Worm (Caenorhabditis elegans) whole organism, late embryonic: ENCODE results near the gene ergi-3.

Experiments
- C08G9.2 ChIP-seq: sonication (generic microtip); optimal IDR thresholded peaks from 2 replicates; lab custom pipeline; 2016; ENCODE audit warnings: mild to moderate bottlenecking, missing genetic modification characterization, moderate library complexity, missing compliant biosample characterization
- F13H6.1 ChIP-seq: sonication (generic microtip); optimal IDR thresholded peaks from 2 replicates; lab custom pipeline; 2016; ENCODE audit warnings: missing genetic modification characterization, missing compliant biosample characterization
- K09A11.1 ChIP-seq: sonication (generic microtip); optimal IDR thresholded peaks from 2 replicates; lab custom pipeline; 2017; ENCODE audit warnings: antibody characterized with exemption, mild to moderate bottlenecking, missing genetic modification characterization, missing compliant biosample characterization; ENCODE audit not compliant: insufficient read depth
- T23F11.4 ChIP-seq: fragments of 200-800 bp; sonication (Bioruptor generic); optimal IDR thresholded peaks from 2 replicates; lab custom pipeline; 2018; ENCODE audit warnings: mild to moderate bottlenecking, missing genetic modification characterization, missing compliant biosample characterization
- ahr-1 ChIP-seq: sonication (generic microtip); optimal IDR thresholded peaks from 2 replicates; lab custom pipeline; 2016; ENCODE audit warnings: missing genetic modification characterization, missing compliant biosample characterization
- ceh-14 ChIP-seq: sonication (generic microtip); optimal IDR thresholded peaks from 2 replicates; lab custom pipeline; 2016; ENCODE audit warnings: missing genotype, missing genetic modification characterization, missing compliant biosample characterization
- ceh-18 ChIP-seq: sonication (generic microtip); optimal IDR thresholded peaks from 2 replicates; lab custom pipeline; 2016; ENCODE audit warnings: missing genetic modification characterization, missing compliant biosample characterization
- ceh-22 ChIP-seq: sonication (generic microtip); optimal IDR thresholded peaks from 2 replicates; lab custom pipeline; 2017; ENCODE audit warnings: missing biosample characterization, missing genetic modification characterization
- ceh-30 ChIP-seq: fragments of 150-350 bp; optimal IDR thresholded peaks from 2 replicates; lab custom pipeline; 2014; ENCODE audit warnings: missing biosample characterization, missing genetic modification characterization
- ceh-31 ChIP-seq: sonication (generic microtip); optimal IDR thresholded peaks from 2 replicates; lab custom pipeline; 2016; ENCODE audit warnings: missing genetic modification characterization, missing compliant biosample characterization
- ceh-34 ChIP-seq: sonication (generic microtip); optimal IDR thresholded peaks from 2 replicates; lab custom pipeline; 2016; ENCODE audit warnings: mild to moderate bottlenecking, missing genetic modification characterization, missing compliant biosample characterization
- ceh-45 ChIP-seq: fragments of 200-800 bp; sonication (Bioruptor generic); IDR thresholded peaks from 2 replicates; pipeline ENCODE4 v1.3.6; 2022; ENCODE audit warnings: missing genetic modification reagents, missing genetic modification characterization, missing compliant biosample characterization
- ceh-6 ChIP-seq: fragments of 200-800 bp; sonication (Bioruptor generic); optimal IDR thresholded peaks from 2 replicates; lab custom pipeline; 2018; ENCODE audit warnings: mild to moderate bottlenecking, missing genetic modification characterization, missing compliant biosample characterization
- ceh-9 ChIP-seq: sonication (generic microtip); optimal IDR thresholded peaks from 2 replicates; lab custom pipeline; 2016; ENCODE audit warnings: mild to moderate bottlenecking, missing genetic modification characterization, inconsistent platforms, missing compliant biosample characterization
- dve-1 ChIP-seq: sonication (generic microtip); optimal IDR thresholded peaks from 2 replicates; lab custom pipeline; 2017; ENCODE audit warnings: antibody characterized with exemption, mild to moderate bottlenecking, missing genetic modification characterization, missing compliant biosample characterization
- elt-2 ChIP-seq: sonication (generic microtip); optimal IDR thresholded peaks from 2 replicates; lab custom pipeline; 2016; ENCODE audit warnings: missing genetic modification reagents, missing genetic modification characterization, missing compliant biosample characterization
- elt-4 ChIP-seq: sonication (generic microtip); optimal IDR thresholded peaks from 2 replicates; lab custom pipeline; 2016; ENCODE audit warnings: missing genetic modification characterization, missing compliant biosample characterization
- ets-4 ChIP-seq: sonication (generic microtip); optimal IDR thresholded peaks from 2 replicates; lab custom pipeline; 2016; ENCODE audit warnings: missing genetic modification characterization, missing compliant biosample characterization
- fax-1 ChIP-seq: sonication (generic microtip); optimal IDR thresholded peaks from 2 replicates; lab custom pipeline; 2016; ENCODE audit warnings: missing genotype, missing genetic modification characterization, missing compliant biosample characterization
- fkh-10 ChIP-seq: fragments of 150-350 bp; optimal IDR thresholded peaks from 2 replicates; lab custom pipeline; 2014; ENCODE audit warnings: missing biosample characterization, missing genetic modification reagents, missing genetic modification characterization
- gmeb-2 ChIP-seq: sonication (generic microtip); optimal IDR thresholded peaks from 2 replicates; lab custom pipeline; 2016; ENCODE audit warnings: missing genetic modification characterization, inconsistent platforms, missing compliant biosample characterization
- hlh-15 ChIP-seq: sonication (generic microtip); optimal IDR thresholded peaks from 2 replicates; lab custom pipeline; 2016; ENCODE audit warnings: missing genetic modification characterization, missing compliant biosample characterization
- hlh-6 ChIP-seq: sonication (generic microtip); optimal IDR thresholded peaks from 2 replicates; lab custom pipeline; 2016; ENCODE audit warnings: missing genotype, missing genetic modification characterization, missing compliant biosample characterization
- hlh-8 ChIP-seq: sonication (generic microtip); optimal IDR thresholded peaks from 2 replicates; lab custom pipeline; 2016; ENCODE audit warnings: missing genotype, missing genetic modification characterization, missing compliant biosample characterization
- lim-6 ChIP-seq: sonication (generic microtip); optimal IDR thresholded peaks from 2 replicates; lab custom pipeline; 2016; ENCODE audit warnings: missing genetic modification characterization, missing compliant biosample characterization
- lin-11 ChIP-seq: fragments of 200-800 bp; sonication (Bioruptor generic); optimal IDR thresholded peaks from 2 replicates; lab custom pipeline; 2018; ENCODE audit warnings: mild to moderate bottlenecking, missing genetic modification characterization, missing compliant biosample characterization
- madf-2 ChIP-seq: sonication (generic microtip); optimal IDR thresholded peaks from 2 replicates; lab custom pipeline; 2017; ENCODE audit warnings: missing genetic modification characterization, missing compliant biosample characterization
- nfya-1 ChIP-seq: sonication (generic microtip); optimal IDR thresholded peaks from 2 replicates; lab custom pipeline; 2017; ENCODE audit warnings: missing genetic modification characterization, mild to moderate bottlenecking, missing compliant biosample characterization, antibody characterized with exemption, moderate library complexity
- nhr-11 ChIP-seq: fragments of 150-350 bp; optimal IDR thresholded peaks from 2 replicates; lab custom pipeline; 2014; ENCODE audit warnings: missing biosample characterization, missing genetic modification characterization
- nhr-232 ChIP-seq: sonication (generic microtip); optimal IDR thresholded peaks from 2 replicates; lab custom pipeline; 2016; ENCODE audit warnings: missing genetic modification characterization, missing compliant biosample characterization
- odd-2 ChIP-seq: sonication (generic microtip); optimal IDR thresholded peaks from 2 replicates; lab custom pipeline; 2017; ENCODE audit warnings: antibody characterized with exemption, mild to moderate bottlenecking, missing genetic modification characterization, missing compliant biosample characterization
- pag-3 ChIP-seq: sonication (generic microtip); optimal IDR thresholded peaks from 2 replicates; lab custom pipeline; 2016; ENCODE audit warnings: missing compliant biosample characterization, missing genetic modification characterization, borderline replicate concordance
- pax-1 ChIP-seq: fragments of 150-350 bp; optimal IDR thresholded peaks from 2 replicates; lab custom pipeline; 2014; ENCODE audit warnings: missing biosample characterization, missing genetic modification characterization
- pha-2 ChIP-seq: sonication (generic microtip); optimal IDR thresholded peaks from 2 replicates; lab custom pipeline; 2017; ENCODE audit warnings: mild to moderate bottlenecking, missing genetic modification characterization, missing compliant biosample characterization
- pqm-1 ChIP-seq: sonication (generic microtip); optimal IDR thresholded peaks from 2 replicates; lab custom pipeline; 2016; ENCODE audit warnings: missing genetic modification characterization, missing compliant biosample characterization
- pros-1 ChIP-seq: fragments of 150-350 bp; optimal IDR thresholded peaks from 2 replicates; lab custom pipeline; 2014; ENCODE audit warnings: missing biosample characterization, missing genetic modification reagents, missing genetic modification characterization
- sox-2 ChIP-seq: fragments of 200-800 bp; sonication (Bioruptor generic); IDR thresholded peaks from 2 replicates; pipeline ENCODE4 v1.3.6; 2022; ENCODE audit warnings: missing genetic modification reagents, missing genetic modification characterization, missing compliant biosample characterization
- sox-4 ChIP-seq: sonication (generic microtip); optimal IDR thresholded peaks from 2 replicates; lab custom pipeline; 2017; ENCODE audit warnings: mild to moderate bottlenecking, missing genetic modification characterization, inconsistent platforms, missing compliant biosample characterization
- syd-9 ChIP-seq: sonication (generic microtip); optimal IDR thresholded peaks from 2 replicates; lab custom pipeline; 2016; ENCODE audit warnings: mild to moderate bottlenecking, missing genetic modification characterization, moderate library complexity, missing compliant biosample characterization
- tbx-2 ChIP-seq: sonication (generic microtip); optimal IDR thresholded peaks from 2 replicates; lab custom pipeline; 2016; ENCODE audit warnings: missing genetic modification characterization, missing compliant biosample characterization
- tbx-7 ChIP-seq: sonication (generic microtip); optimal IDR thresholded peaks from 2 replicates; lab custom pipeline; 2016; ENCODE audit warnings: missing genotype, missing genetic modification characterization, missing compliant biosample characterization
- ttx-3 ChIP-seq: sonication (generic microtip); optimal IDR thresholded peaks from 2 replicates; lab custom pipeline; 2016; ENCODE audit warnings: missing genetic modification reagents, missing genetic modification characterization, missing compliant biosample characterization
- unc-3 ChIP-seq, 2 experiments: fragments of 200-800 bp in 1 of 2; sonication (Bioruptor generic) in 1 of 2; sonication (generic microtip) in 1 of 2; conservative IDR thresholded peaks in 1 of 2; optimal IDR thresholded peaks in 1 of 2; 2 replicates each; pipeline versions ENCODE4 v1.3.6 to Lab custom; 2016 to 2022; ENCODE audit warnings: missing compliant biosample characterization in 2 of 2, missing genetic modification characterization in 2 of 2, missing genetic modification reagents in 1 of 2
- unc-42 ChIP-seq: sonication (generic microtip); optimal IDR thresholded peaks from 2 replicates; lab custom pipeline; 2016; ENCODE audit warnings: missing genotype, missing genetic modification characterization, missing compliant biosample characterization
- unc-55 ChIP-seq: sonication (generic microtip); optimal IDR thresholded peaks from 2 replicates; lab custom pipeline; 2017; ENCODE audit warnings: missing biosample characterization, missing genetic modification reagents, missing genetic modification characterization
- unc-86 ChIP-seq: sonication (generic microtip); optimal IDR thresholded peaks from 2 replicates; lab custom pipeline; 2016; ENCODE audit warnings: missing genetic modification characterization, missing compliant biosample characterization
- ztf-16 ChIP-seq: sonication (generic microtip); optimal IDR thresholded peaks from 2 replicates; lab custom pipeline; 2017; ENCODE audit warnings: missing genetic modification characterization, missing compliant biosample characterization

ergi-3 gene

DNA sequence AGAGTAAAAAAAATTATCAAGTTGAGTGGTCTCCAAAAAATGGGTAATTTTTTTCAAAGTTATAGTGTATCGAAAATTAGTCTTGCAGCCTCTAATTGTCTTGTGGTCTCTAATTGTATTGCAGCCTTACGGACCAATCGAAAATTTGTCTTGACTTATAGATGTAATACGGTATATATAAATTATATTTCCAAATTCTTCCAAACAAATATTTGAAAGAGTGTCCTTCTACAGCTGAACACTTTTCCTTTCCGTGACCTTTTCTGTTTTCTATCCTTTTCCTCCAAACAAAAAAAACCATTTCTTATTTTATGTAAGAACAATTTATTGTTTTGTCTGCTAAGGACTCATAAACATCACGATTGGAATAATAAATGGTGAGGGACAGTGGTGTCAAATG lies 24.1 kb upstream of the ergi-3 start, which contains the start of gene K09E9.7:
K09E9.7 (plus strand) TSS at position 301 of the 400 bp plus-strand sequence.
- no peak for TF ChIP-seq hlh-8 (tag; lab: Kevin White, UChicago)
- no peak for TF ChIP-seq sox-2 (GFP tag; lab: Robert Waterston, UW)
- TF ChIP-seq unc-3 (GFP tag; conservative IDR thresholded peaks at IDR 0.05; lab: Robert Waterston, UW): no peak
- no peak for TF ChIP-seq unc-3 (tag; optimal IDR thresholded peaks at IDR 0.05; lab: Kevin White, UChicago)
- no peak for TF ChIP-seq tbx-7 (tag; lab: Kevin White, UChicago)
- TF ChIP-seq ahr-1 (tag; lab: Kevin White, UChicago): no peak
- no peak for TF ChIP-seq K09A11.1 (tag; lab: Kevin White, UChicago)
- TF ChIP-seq ceh-30 (tag; lab: Kevin White, UChicago): no peak
- TF ChIP-seq odd-2 (tag; lab: Kevin White, UChicago): no peak
- TF ChIP-seq ceh-18: no peak

DNA sequence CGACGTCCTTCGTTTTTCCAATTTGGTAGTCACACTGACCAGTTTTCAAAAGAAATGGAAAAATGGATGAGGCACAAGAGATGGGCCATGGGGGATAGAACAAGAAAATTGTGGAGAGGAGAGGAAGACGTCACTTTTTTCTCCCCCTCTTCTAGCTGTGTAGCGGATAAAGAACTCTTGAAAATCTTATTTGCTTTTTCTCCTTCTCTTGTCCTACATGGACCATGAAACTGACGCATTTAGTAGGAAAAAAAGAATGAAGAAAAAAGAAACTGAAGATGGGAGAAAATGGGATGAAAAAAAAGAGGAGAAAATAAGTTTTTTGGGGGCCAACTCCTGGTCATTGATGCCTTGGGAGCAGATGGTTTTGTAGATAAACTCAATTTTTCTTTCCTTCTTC lies 17.4 kb upstream of the ergi-3 start:
- TF ChIP-seq pros-1 (no peak), unc-42 (tag; lab: Kevin White, UChicago) (peak; percentile 92)

DNA sequence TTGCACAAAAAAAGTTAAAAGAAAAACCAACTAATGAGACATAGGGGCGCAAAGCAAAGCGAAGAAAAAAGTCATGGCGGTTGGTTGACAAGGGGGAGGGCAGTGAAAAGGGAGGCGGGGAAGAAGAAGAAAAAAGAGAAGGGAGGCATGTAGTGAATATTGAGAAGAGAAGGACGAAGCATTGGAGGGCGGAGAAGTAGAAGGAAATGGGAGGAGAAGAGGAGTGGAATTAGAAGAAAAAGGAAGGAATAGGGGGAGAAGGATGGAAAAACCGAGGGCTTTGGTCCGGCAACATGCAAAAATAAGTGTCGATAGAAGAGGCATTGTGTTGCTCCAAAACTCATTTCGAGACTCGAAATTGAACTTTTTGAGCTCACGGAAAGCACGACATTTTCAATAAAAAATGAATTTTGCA lies 14.2 kb upstream of the ergi-3 start:
- TF ChIP-seq fkh-10 (GFP tag; lab: Kevin White, UChicago): peak; percentile 7
- no peak for TF ChIP-seq ttx-3
- no peak for TF ChIP-seq elt-4 (tag; lab: Kevin White, UChicago)
- no peak for TF ChIP-seq hlh-15 (tag; lab: Kevin White, UChicago)
- TF ChIP-seq madf-2 (tag; lab: Kevin White, UChicago): no peak
- TF ChIP-seq elt-2: no peak
- peak; percentile 38 for TF ChIP-seq nfya-1 (tag; lab: Kevin White, UChicago)
- no peak for TF ChIP-seq unc-55 (GFP tag; lab: Kevin White, UChicago)
- 0 out of 2 replicates have a peak, but pooled peaks have one; percentile 18 for TF ChIP-seq ceh-45 (GFP tag; lab: Robert Waterston, UW)
- TF ChIP-seq unc-42 (tag; lab: Kevin White, UChicago): peak; percentile 77
- TF ChIP-seq T23F11.4 (GFP tag; lab: Kevin White, UChicago): no peak
- no peak for TF ChIP-seq pag-3
- TF ChIP-seq pha-2 (tag; lab: Kevin White, UChicago): no peak
- TF ChIP-seq ceh-18: peak; percentile 25
- TF ChIP-seq ceh-6: no peak
- no peak for TF ChIP-seq pqm-1 (tag; lab: Kevin White, UChicago)
- TF ChIP-seq odd-2 (tag; lab: Kevin White, UChicago): no peak
- TF ChIP-seq ceh-34 (tag; lab: Kevin White, UChicago): no peak
- no peak for TF ChIP-seq dve-1 (tag; lab: Kevin White, UChicago)
- TF ChIP-seq C08G9.2 (tag; lab: Kevin White, UChicago): no peak
- peak; percentile 4 for TF ChIP-seq F13H6.1 (tag; lab: Kevin White, UChicago)
- TF ChIP-seq pax-1 (tag; lab: Kevin White, UChicago): no peak
- TF ChIP-seq unc-3 (GFP tag; conservative IDR thresholded peaks at IDR 0.05; lab: Robert Waterston, UW): no peak
- no peak for TF ChIP-seq unc-3 (tag; optimal IDR thresholded peaks at IDR 0.05; lab: Kevin White, UChicago)
- no peak for TF ChIP-seq unc-86 (tag; lab: Kevin White, UChicago)
- TF ChIP-seq tbx-2 (tag; lab: Kevin White, UChicago): peak; percentile 44
- TF ChIP-seq ceh-14 (tag; lab: Kevin White, UChicago): peak; percentile 39
- no peak for TF ChIP-seq ceh-30 (tag; lab: Kevin White, UChicago)
- no peak for TF ChIP-seq hlh-6 (tag; lab: Kevin White, UChicago)
- TF ChIP-seq lin-11 (tag; lab: Kevin White, UChicago): no peak
- no peak for TF ChIP-seq fax-1 (tag; lab: Kevin White, UChicago)
- TF ChIP-seq ztf-16 (tag; lab: Kevin White, UChicago): no peak
- no peak for TF ChIP-seq sox-2 (GFP tag; lab: Robert Waterston, UW)
- no peak for TF ChIP-seq gmeb-2 (tag; lab: Kevin White, UChicago)
- TF ChIP-seq ceh-22 (tag; lab: Kevin White, UChicago): no peak
- peak; percentile 28 for TF ChIP-seq sox-4 (tag; lab: Kevin White, UChicago)
- no peak for TF ChIP-seq nhr-232 (tag; lab: Kevin White, UChicago)
- no peak for TF ChIP-seq ceh-9
- no peak for TF ChIP-seq lim-6 (tag; lab: Kevin White, UChicago)
- peak; percentile 2 for TF ChIP-seq syd-9 (tag; lab: Kevin White, UChicago)
- no peak for TF ChIP-seq nhr-11 (tag; lab: Kevin White, UChicago)
- peak; percentile 63 for TF ChIP-seq ceh-31 (tag; lab: Kevin White, UChicago)
- no peak for TF ChIP-seq ets-4 (tag; lab: Kevin White, UChicago)
- TF ChIP-seq K09A11.1 (tag; lab: Kevin White, UChicago): no peak
